Worm (Caenorhabditis elegans) whole organism, L1 larva: Measurements from ENCODE around the gene F20B6.6.

ENCODE experiments used
- C16A3.4 ChIP-seq: fragments of 150-350 bp; optimal IDR thresholded peaks from 2 replicates; lab custom pipeline; 2014; ENCODE audit warnings: missing biosample characterization, missing genetic modification characterization
- aly-2 ChIP-seq: fragments of 150-350 bp; optimal IDR thresholded peaks from 2 replicates; lab custom pipeline; 2014; ENCODE audit warnings: missing biosample characterization, missing genetic modification characterization

- TF ChIP-seq C16A3.4 (tag; lab: Kevin White, UChicago) (peak; percentile 82), aly-2 (tag; lab: Kevin White, UChicago) (peak; percentile 83)
Measured at ce11 chrX:4190537-4191144, 11.4 kb downstream of the F20B6.6 start, which contains the start of gene vha-12.
